Fruit fly (Drosophila melanogaster) whole organism, wandering third instar larva: ENCODE measurements around the gene CG9674.

Experiments used
- CG9705 ChIP-seq: fragments of 200-800 bp; sonication (Bioruptor generic); optimal IDR thresholded peaks from 2 replicates; lab custom pipeline; 2018; ENCODE audit warnings: missing biosample characterization, mild to moderate bottlenecking, missing genetic modification characterization
- Hnf4 ChIP-seq: fragments of 200-800 bp; sonication (Bioruptor generic); optimal IDR thresholded peaks from 2 replicates; lab custom pipeline; 2016; ENCODE audit warnings: missing biosample characterization, mild to moderate bottlenecking, missing genetic modification characterization
- Rel ChIP-seq, 2 experiments: fragments of 200-800 bp; sonication (Bioruptor generic) in 1 of 2; optimal IDR thresholded peaks; 2 replicates in 1 of 2; 3 replicates in 1 of 2; lab custom pipeline; 2016 to 2019; ENCODE audit warnings: mild to moderate bottlenecking in 2 of 2, missing biosample characterization in 2 of 2, missing genetic modification characterization in 2 of 2, moderate library complexity in 1 of 2
- Vsx2 ChIP-seq: fragments of 200-300, 225-300 bp; sonication (Bioruptor generic); optimal IDR thresholded peaks from 2 replicates; lab custom pipeline; 2018; ENCODE audit warnings: missing biosample characterization, missing genetic modification characterization; ENCODE audit not compliant: partially characterized antibody
- h ChIP-seq: fragments of 200-800 bp; sonication (Bioruptor generic); optimal IDR thresholded peaks from 3 replicates; lab custom pipeline; 2016; ENCODE audit warnings: missing biosample characterization, mild to moderate bottlenecking, missing genetic modification characterization
- lola ChIP-seq: fragments of >200 bp; optimal IDR thresholded peaks from 2 replicates; lab custom pipeline; 2017; ENCODE audit warnings: missing biosample characterization, missing genetic modification characterization
- psq ChIP-seq: fragments of 200-800 bp; sonication (Bioruptor generic); optimal IDR thresholded peaks from 3 replicates; lab custom pipeline; 2017; ENCODE audit warnings: missing biosample characterization, mild to moderate bottlenecking, missing genetic modification characterization, moderate library complexity
- sv ChIP-seq: fragments of 200-800 bp; sonication (Bioruptor generic); optimal IDR thresholded peaks from 3 replicates; lab custom pipeline; 2016; ENCODE audit warnings: missing biosample characterization, missing genetic modification characterization

dm6 chr3L:16762203-16762997 lies 45.1 kb downstream of the CG9674 start:
- TF ChIP-seq Rel (GFP tag; optimal IDR thresholded peaks at IDR 0.05; lab: Kevin White, UChicago) (no peak), Rel (tag; optimal IDR thresholded peaks at IDR 0.05; lab: Kevin White, UChicago) (no peak), Vsx2 (GFP tag; lab: Kevin White, UChicago) (no peak), Hnf4 (GFP tag; lab: Kevin White, UChicago) (no peak), psq (GFP tag; lab: Kevin White, UChicago) (no peak), h (GFP tag; lab: Kevin White, UChicago) (no peak), CG9705 (no peak), sv (GFP tag; lab: Kevin White, UChicago) (no peak), lola (no peak)
